Worm (Caenorhabditis elegans): ENCODE measurements around the gene F53F4.7.

The F53F4.7 gene

ce11 chrV:13575866-13576265 lies 37.9 kb downstream of the F53F4.7 start:
- TF ChIP-seq pha-4 (tag; optimal IDR thresholded peaks at IDR 0.05) (peak; percentile 94), mep-1 (tag; optimal IDR thresholded peaks at IDR 0.05) (no peak)

- TF ChIP-seq sem-2 (GFP tag; optimal IDR thresholded peaks at IDR 0.05) (no peak), nhr-76 (tag; optimal IDR thresholded peaks at IDR 0.05) (no peak), zip-8 (tag; optimal IDR thresholded peaks at IDR 0.05) (no peak), sptf-1 (tag; optimal IDR thresholded peaks at IDR 0.05) (no peak), hlh-1 (tag; optimal IDR thresholded peaks at IDR 0.05) (no peak), ceh-83 (GFP tag; optimal IDR thresholded peaks at IDR 0.05) (no peak), nhr-12 (tag; optimal IDR thresholded peaks at IDR 0.05) (no peak), mep-1 (tag; optimal IDR thresholded peaks at IDR 0.05) (no peak), ces-1 (GFP tag; optimal IDR thresholded peaks at IDR 0.05) (no peak), mab-5 (tag; optimal IDR thresholded peaks at IDR 0.05) (no peak), drap-1 (GFP tag; optimal IDR thresholded peaks at IDR 0.05) (no peak), nhr-2 (tag; optimal IDR thresholded peaks at IDR 0.05) (no peak), cnd-1 (tag; optimal IDR thresholded peaks at IDR 0.05) (no peak), blmp-1 (tag; optimal IDR thresholded peaks at IDR 0.05) (no peak), elt-3 (tag; optimal IDR thresholded peaks at IDR 0.05) (no peak), ham-2 (GFP tag; optimal IDR thresholded peaks at IDR 0.05) (no peak), nhr-28 (tag; optimal IDR thresholded peaks at IDR 0.05) (no peak)
Measured at ce11 chrV:13571714-13572258, 42.0 kb downstream of the F53F4.7 start, which contains the start of gene C50B8.4. Gene C50B8.4 (plus strand): TSS chrV:13572012.

- TF ChIP-seq nhr-2 (tag; optimal IDR thresholded peaks at IDR 0.05) (peak; percentile 19), mls-2 (tag; optimal IDR thresholded peaks at IDR 0.05) (no peak), lsy-2 (tag; optimal IDR thresholded peaks at IDR 0.05) (peak; percentile 49), mep-1 (tag; optimal IDR thresholded peaks at IDR 0.05) (peak; percentile 27), ztf-11 (tag; optimal IDR thresholded peaks at IDR 0.05) (no peak)
Measured at ce11 chrV:13568533-13568932, 45.2 kb downstream of the F53F4.7 start, which contains the start of the genes nuaf-1 and bir-2. Gene nuaf-1 (minus strand): TSS chrV:13568630. Gene bir-2 (plus strand): TSS chrV:13568850.

ce11 chrV:13566967-13567366 lies 46.8 kb downstream of the F53F4.7 start:
- TF ChIP-seq zip-8 (tag; optimal IDR thresholded peaks at IDR 0.05) (no peak), mab-5 (tag; optimal IDR thresholded peaks at IDR 0.05) (no peak), ztf-11 (tag; optimal IDR thresholded peaks at IDR 0.05) (no peak), tbx-8 (GFP tag; optimal IDR thresholded peaks at IDR 0.05) (no peak), elt-3 (tag; optimal IDR thresholded peaks at IDR 0.05) (no peak), bed-3 (GFP tag; optimal IDR thresholded peaks at IDR 0.05) (no peak), nhr-28 (tag; optimal IDR thresholded peaks at IDR 0.05) (no peak), pha-4 (tag; optimal IDR thresholded peaks at IDR 0.05) (no peak), mls-2 (tag; optimal IDR thresholded peaks at IDR 0.05) (no peak), unc-120 (tag; optimal IDR thresholded peaks at IDR 0.05; ENCODE audit: poor library complexity, severe bottlenecking) (no peak), ceh-43 (GFP tag; optimal IDR thresholded peaks at IDR 0.05) (no peak), lin-32 (GFP tag; optimal IDR thresholded peaks at IDR 0.05) (no peak), flh-1 (GFP tag; optimal IDR thresholded peaks at IDR 0.05) (no peak), nhr-12 (tag; optimal IDR thresholded peaks at IDR 0.05) (no peak), hlh-1 (tag; optimal IDR thresholded peaks at IDR 0.05) (no peak), ceh-39 (tag; optimal IDR thresholded peaks at IDR 0.05) (no peak), unc-62 (GFP tag; optimal IDR thresholded peaks at IDR 0.05) (no peak)

- TF ChIP-seq tbx-8 (GFP tag; optimal IDR thresholded peaks at IDR 0.05) (no peak), M03D4.4 (tag; optimal IDR thresholded peaks at IDR 0.05) (no peak), nhr-76 (tag; optimal IDR thresholded peaks at IDR 0.05) (no peak), elt-1 (tag; optimal IDR thresholded peaks at IDR 0.05; ENCODE audit: borderline replicate concordance, insufficient read depth) (no peak), elt-3 (tag; optimal IDR thresholded peaks at IDR 0.05) (no peak), lin-13 (tag; optimal IDR thresholded peaks at IDR 0.05) (no peak), ceh-43 (GFP tag; optimal IDR thresholded peaks at IDR 0.05) (no peak), mls-2 (tag; optimal IDR thresholded peaks at IDR 0.05) (no peak), unc-39 (tag; optimal IDR thresholded peaks at IDR 0.05) (no peak), flh-1 (GFP tag; optimal IDR thresholded peaks at IDR 0.05) (no peak), unc-62 (GFP tag; optimal IDR thresholded peaks at IDR 0.05) (no peak), nhr-237 (tag; optimal IDR thresholded peaks at IDR 0.05) (no peak), pha-4 (tag; optimal IDR thresholded peaks at IDR 0.05) (no peak), unc-120 (tag; optimal IDR thresholded peaks at IDR 0.05; ENCODE audit: poor library complexity, severe bottlenecking) (no peak), ceh-83 (GFP tag; optimal IDR thresholded peaks at IDR 0.05) (no peak), lin-32 (GFP tag; optimal IDR thresholded peaks at IDR 0.05) (no peak), zip-8 (tag; optimal IDR thresholded peaks at IDR 0.05) (no peak), nhr-2 (tag; optimal IDR thresholded peaks at IDR 0.05) (no peak), ces-1 (GFP tag; optimal IDR thresholded peaks at IDR 0.05) (no peak), drap-1 (GFP tag; optimal IDR thresholded peaks at IDR 0.05) (no peak)
Measured at ce11 chrV:13565781-13566180, 48.0 kb downstream of the F53F4.7 start, which contains the start of gene slrp-1. Gene slrp-1 (plus strand): TSS chrV:13565863.

Data from whole organism, mixed stage, embryonic.